Worm (Caenorhabditis elegans) whole organism, L2 larva: ENCODE measurements around the gene M163.1.

Experiments used
- C34F6.9 ChIP-seq: fragments of 150-350 bp; optimal IDR thresholded peaks from 2 replicates; lab custom pipeline; 2014; ENCODE audit warnings: missing biosample characterization, missing genetic modification characterization
- F13H6.1 ChIP-seq: sonication (generic microtip); optimal IDR thresholded peaks from 2 replicates; lab custom pipeline; 2016; ENCODE audit warnings: missing genetic modification characterization, missing compliant biosample characterization
- Y55F3AM.14 ChIP-seq: fragments of 200-800 bp; sonication (Bioruptor generic); optimal IDR thresholded peaks from 2 replicates; lab custom pipeline; 2018; ENCODE audit warnings: mild to moderate bottlenecking, missing genetic modification characterization, missing compliant biosample characterization
- ZK546.5 ChIP-seq: sonication (generic microtip); optimal IDR thresholded peaks from 2 replicates; lab custom pipeline; 2017; ENCODE audit warnings: missing biosample characterization, missing genetic modification characterization
- aly-2 ChIP-seq: fragments of 150-350 bp; optimal IDR thresholded peaks from 2 replicates; lab custom pipeline; 2014; ENCODE audit warnings: missing biosample characterization, missing genetic modification characterization
- blmp-1 ChIP-seq: sonication (generic microtip); optimal IDR thresholded peaks from 2 replicates; lab custom pipeline; 2017; ENCODE audit warnings: missing genetic modification characterization, mild to moderate bottlenecking, missing compliant biosample characterization, antibody characterized with exemption, moderate library complexity; ENCODE audit not compliant: insufficient read depth
- ceh-16 ChIP-seq: fragments of 150-350 bp; optimal IDR thresholded peaks from 2 replicates; lab custom pipeline; 2014; ENCODE audit warnings: missing biosample characterization, missing genetic modification characterization
- ceh-82 ChIP-seq: fragments of 150-350 bp; optimal IDR thresholded peaks from 2 replicates; lab custom pipeline; 2014; ENCODE audit warnings: missing biosample characterization, missing genetic modification characterization
- crh-2 ChIP-seq: sonication (generic microtip); optimal IDR thresholded peaks from 2 replicates; lab custom pipeline; 2017; ENCODE audit warnings: missing biosample characterization, missing genetic modification characterization
- dmd-4 ChIP-seq: sonication (generic microtip); optimal IDR thresholded peaks from 2 replicates; lab custom pipeline; 2017; ENCODE audit warnings: missing biosample characterization, missing genetic modification characterization
- elt-3 ChIP-seq: sonication (generic microtip); optimal IDR thresholded peaks from 2 replicates; lab custom pipeline; 2017; ENCODE audit warnings: missing biosample characterization, missing genetic modification characterization
- fos-1 ChIP-seq: fragments of 150-350 bp; optimal IDR thresholded peaks from 2 replicates; lab custom pipeline; 2014; ENCODE audit warnings: missing biosample characterization, missing genetic modification characterization
- gmeb-1 ChIP-seq: fragments of 150-350 bp; optimal IDR thresholded peaks from 2 replicates; lab custom pipeline; 2014; ENCODE audit warnings: missing biosample characterization, missing genetic modification characterization
- lin-11 ChIP-seq: fragments of 150-350 bp; sonication (generic microtip); optimal IDR thresholded peaks from 2 replicates; lab custom pipeline; 2014; ENCODE audit warnings: missing biosample characterization, missing genetic modification characterization, inconsistent platforms, mixed read lengths
- lin-13 ChIP-seq: fragments of 150-350 bp; optimal IDR thresholded peaks from 2 replicates; lab custom pipeline; 2014; ENCODE audit warnings: missing biosample characterization, missing genetic modification reagents, missing genetic modification characterization
- lin-39 ChIP-seq: fragments of 150-350 bp; optimal IDR thresholded peaks from 2 replicates; lab custom pipeline; 2014; ENCODE audit warnings: missing biosample characterization, missing genetic modification reagents, missing genetic modification characterization
- mab-5 ChIP-seq: fragments of 150-350 bp; optimal IDR thresholded peaks from 2 replicates; lab custom pipeline; 2014; ENCODE audit warnings: missing biosample characterization, missing genetic modification characterization
- nhr-10 ChIP-seq: sonication (generic microtip); optimal IDR thresholded peaks from 2 replicates; lab custom pipeline; 2017; ENCODE audit warnings: missing biosample characterization, missing genetic modification characterization
- nhr-11 ChIP-seq: fragments of 150-350 bp; optimal IDR thresholded peaks from 2 replicates; lab custom pipeline; 2014; ENCODE audit warnings: missing biosample characterization, missing genetic modification characterization
- nhr-12 ChIP-seq: fragments of 150-350 bp; optimal IDR thresholded peaks from 2 replicates; lab custom pipeline; 2014; ENCODE audit warnings: missing biosample characterization, missing genetic modification characterization
- nhr-129 ChIP-seq: fragments of 150-350 bp; optimal IDR thresholded peaks from 2 replicates; lab custom pipeline; 2014; ENCODE audit warnings: missing biosample characterization, missing genetic modification characterization
- nhr-21 ChIP-seq: fragments of 150-350 bp; optimal IDR thresholded peaks from 2 replicates; lab custom pipeline; 2014; ENCODE audit warnings: missing biosample characterization, missing genetic modification characterization
- nhr-237 ChIP-seq: fragments of 150-350 bp; optimal IDR thresholded peaks from 2 replicates; lab custom pipeline; 2014; ENCODE audit warnings: missing biosample characterization, missing genetic modification characterization
- nhr-77 ChIP-seq: fragments of 150-350 bp; optimal IDR thresholded peaks from 2 replicates; lab custom pipeline; 2014; ENCODE audit warnings: missing biosample characterization, missing genetic modification characterization
- peb-1 ChIP-seq: fragments of 150-350 bp; optimal IDR thresholded peaks from 2 replicates; lab custom pipeline; 2014; ENCODE audit warnings: missing biosample characterization, missing genetic modification characterization
- sem-4 ChIP-seq: fragments of 150-350 bp; optimal IDR thresholded peaks from 2 replicates; lab custom pipeline; 2014; ENCODE audit warnings: missing biosample characterization, missing genetic modification reagents, missing genetic modification characterization
- sma-3 ChIP-seq: sonication (generic microtip); optimal IDR thresholded peaks from 2 replicates; lab custom pipeline; 2016; ENCODE audit warnings: missing genetic modification reagents, missing genetic modification characterization, missing compliant biosample characterization
- sma-9 ChIP-seq, 2 experiments: fragments of 150-350 bp in 1 of 2; sonication (generic microtip) in 1 of 2; optimal IDR thresholded peaks; 2 replicates each; lab custom pipeline; 2014 to 2016; ENCODE audit warnings: missing genetic modification characterization in 2 of 2, mild to moderate bottlenecking in 1 of 2, missing biosample characterization in 1 of 2, missing compliant biosample characterization in 1 of 2, missing genetic modification reagents in 1 of 2, moderate library complexity in 1 of 2
- unc-55 ChIP-seq: fragments of 150-350 bp; sonication (generic microtip); optimal IDR thresholded peaks from 3 replicates; lab custom pipeline; 2014; ENCODE audit warnings: missing biosample characterization, missing genetic modification reagents, missing genetic modification characterization
- unc-62 ChIP-seq: fragments of 150-350 bp; optimal IDR thresholded peaks from 2 replicates; lab custom pipeline; 2014; ENCODE audit warnings: missing biosample characterization, missing genetic modification reagents, missing genetic modification characterization
- ztf-1 ChIP-seq: fragments of 200-800 bp; sonication (Bioruptor generic); conservative IDR thresholded peaks from 2 replicates; pipeline ENCODE4 v1.3.6; 2022; ENCODE audit warnings: missing genetic modification characterization, missing compliant biosample characterization
- ztf-4 ChIP-seq: fragments of 150-350 bp; optimal IDR thresholded peaks from 2 replicates; lab custom pipeline; 2014; ENCODE audit warnings: missing biosample characterization, missing genetic modification characterization

M163.1 gene

DNA sequence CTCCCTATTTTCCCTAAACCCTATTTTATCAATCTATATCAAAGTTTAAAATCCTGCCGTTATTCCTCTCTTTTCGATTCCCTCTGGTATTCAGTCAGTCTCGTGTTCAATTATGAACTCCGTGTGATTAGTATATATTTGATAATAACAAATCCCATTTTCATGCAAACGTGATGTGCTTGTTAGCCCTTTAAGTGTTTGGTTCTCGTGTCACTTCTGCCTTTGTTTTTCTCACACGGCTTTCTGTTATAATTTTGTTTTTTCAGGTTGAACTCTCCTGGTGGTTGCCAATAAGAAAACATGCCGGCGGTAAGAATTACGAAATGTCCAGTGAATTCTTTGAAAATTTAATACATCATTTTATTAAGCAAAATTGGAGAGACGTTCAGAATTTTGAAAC is 37.1 kb downstream of the M163.1 start, which contains the start of gene M163.21:
TSS of gene M163.21 (plus strand) at position 301 of the 400 bp plus-strand sequence.
- TF ChIP-seq nhr-21 = no peak
- no peak for TF ChIP-seq fos-1
- no peak for TF ChIP-seq nhr-11 (tag; lab: Kevin White, UChicago)
- no peak for TF ChIP-seq lin-13
- no peak for TF ChIP-seq ZK546.5
- no peak for TF ChIP-seq nhr-77
- TF ChIP-seq unc-55 = no peak
- no peak for TF ChIP-seq peb-1 (tag; lab: Kevin White, UChicago)
- TF ChIP-seq mab-5 (tag; lab: Kevin White, UChicago) = no peak
- no peak for TF ChIP-seq C34F6.9 (tag; lab: Kevin White, UChicago)
- TF ChIP-seq crh-2 (tag; lab: Kevin White, UChicago) = no peak
- TF ChIP-seq nhr-237 = no peak
- TF ChIP-seq sem-4 (tag; lab: Kevin White, UChicago) = no peak
- no peak for TF ChIP-seq Y55F3AM.14 (GFP tag; lab: Kevin White, UChicago)
- no peak for TF ChIP-seq dmd-4 (tag; lab: Kevin White, UChicago)
- no peak for TF ChIP-seq blmp-1 (tag; lab: Kevin White, UChicago)

DNA sequence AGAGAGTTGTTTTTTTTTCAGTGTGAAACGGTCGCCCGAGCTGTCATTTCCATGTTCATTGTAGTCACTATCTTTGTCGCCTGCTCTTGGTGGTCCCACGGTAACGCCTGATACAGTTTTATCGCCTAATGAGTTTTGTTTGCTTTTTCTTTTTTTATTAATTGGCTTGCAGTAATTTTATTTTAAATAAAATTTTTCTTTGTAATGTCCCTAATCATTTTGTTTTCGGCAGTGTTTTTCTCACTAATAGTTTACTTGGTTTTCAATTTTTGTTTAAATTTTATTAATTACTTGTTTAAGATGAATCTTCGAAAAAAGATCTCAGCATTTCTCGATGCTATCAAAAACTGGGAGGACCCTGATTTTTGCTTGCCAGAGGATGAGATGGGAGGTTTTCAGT is 38.0 kb downstream of the M163.1 start, which contains the start of gene M163.22:
TSS of gene M163.22 (plus strand) at position 301 of the 400 bp plus-strand sequence.
- TF ChIP-seq sma-3 (no peak), crh-2 (tag; lab: Kevin White, UChicago) (no peak), sma-9 (GFP tag; optimal IDR thresholded peaks at IDR 0.05; lab: Kevin White, UChicago) (no peak), sma-9 (tag; optimal IDR thresholded peaks at IDR 0.05; lab: Kevin White, UChicago) (no peak), ZK546.5 (no peak), ztf-4 (tag; lab: Kevin White, UChicago) (no peak), nhr-237 (no peak), nhr-129 (no peak), peb-1 (tag; lab: Kevin White, UChicago) (no peak), unc-62 (GFP tag; lab: Kevin White, UChicago) (no peak)

DNA sequence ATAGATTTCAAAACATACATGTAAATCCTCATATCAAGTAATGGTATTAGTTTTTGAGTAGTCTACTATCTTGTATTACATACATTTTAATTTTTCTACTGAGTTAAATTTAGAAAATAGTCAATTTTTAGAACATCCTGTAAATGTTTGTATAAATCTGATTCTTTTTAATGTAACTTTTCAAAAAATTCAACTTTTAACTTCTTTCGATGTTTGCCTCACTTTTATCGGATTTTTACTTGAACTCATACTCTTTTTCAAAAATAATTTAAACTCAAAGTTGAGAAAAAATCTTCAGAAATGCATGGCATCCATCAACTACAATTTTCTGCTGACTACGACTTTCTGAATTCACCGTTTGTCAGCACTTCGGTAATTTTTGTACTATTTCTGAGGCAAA is 39.1 kb downstream of the M163.1 start, which contains the start of gene M163.7:
TSS of gene M163.7 (plus strand) at position 301 of the 400 bp plus-strand sequence.
- TF ChIP-seq gmeb-1 (tag; lab: Kevin White, UChicago) (no peak), lin-39 (no peak), nhr-11 (tag; lab: Kevin White, UChicago) (no peak), ceh-82 (tag; lab: Kevin White, UChicago) (no peak), ztf-1 (GFP tag; lab: Robert Waterston, UW) (no peak), C34F6.9 (tag; lab: Kevin White, UChicago) (no peak), Y55F3AM.14 (GFP tag; lab: Kevin White, UChicago) (no peak), mab-5 (tag; lab: Kevin White, UChicago) (no peak)

DNA sequence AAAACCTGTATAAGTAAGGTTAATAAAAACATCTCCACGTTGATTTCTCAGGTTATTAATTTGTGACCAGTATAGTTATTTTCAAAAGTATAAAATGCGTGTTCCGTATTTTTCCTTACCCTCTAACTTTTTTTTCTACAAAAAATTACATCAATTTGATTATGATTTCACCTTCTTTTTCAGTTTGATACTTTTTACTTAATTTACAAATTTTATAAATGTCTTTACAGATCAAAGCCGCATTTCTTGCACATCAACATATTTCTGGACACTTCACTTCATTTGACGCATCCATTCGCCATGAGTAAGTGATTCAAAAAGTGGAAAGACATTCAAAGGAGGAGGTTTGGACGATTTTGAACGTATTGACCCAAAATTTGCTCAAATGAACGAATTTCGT is 43.2 kb downstream of the M163.1 start, which contains the start of gene Y66C5A.2:
TSS of gene Y66C5A.2 (plus strand) at position 301 of the 400 bp plus-strand sequence.
- TF ChIP-seq lin-11 (no peak), lin-39 (no peak), ztf-1 (GFP tag; lab: Robert Waterston, UW) (no peak), crh-2 (tag; lab: Kevin White, UChicago) (no peak), nhr-12 (tag; lab: Kevin White, UChicago) (no peak), sem-4 (tag; lab: Kevin White, UChicago) (no peak), sma-3 (no peak), F13H6.1 (tag; lab: Kevin White, UChicago) (no peak), nhr-10 (tag; lab: Kevin White, UChicago) (no peak), C34F6.9 (tag; lab: Kevin White, UChicago) (no peak), peb-1 (tag; lab: Kevin White, UChicago) (no peak)
- TF ChIP-seq, all 48 proteins: peak for 0

DNA sequence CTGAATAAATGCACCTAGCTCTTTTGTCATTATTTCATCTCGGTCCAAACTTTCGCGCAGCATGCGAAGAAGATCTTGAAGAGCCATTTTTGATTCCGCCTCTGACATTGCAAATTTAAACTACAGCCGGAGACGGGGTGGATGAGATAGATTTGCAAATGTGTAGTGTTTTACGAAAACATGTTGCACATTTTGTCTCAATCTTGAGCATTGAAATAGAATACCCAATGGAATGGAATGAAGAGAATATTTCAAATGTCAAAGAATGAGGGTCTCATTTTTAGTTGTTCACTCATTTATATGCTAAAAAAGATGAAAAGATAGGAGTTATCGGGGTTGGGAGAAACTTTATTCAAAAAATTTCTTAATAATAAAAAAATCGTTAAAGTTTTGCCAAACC is 48.2 kb downstream of the M163.1 start, which contains the start of gene Y66C5A.1:
TSS of gene Y66C5A.1 (minus strand) at position 101 of the 400 bp plus-strand sequence.
- no peak for TF ChIP-seq ceh-16
- TF ChIP-seq blmp-1 (tag; lab: Kevin White, UChicago) = no peak
- no peak for TF ChIP-seq nhr-11 (tag; lab: Kevin White, UChicago)
- TF ChIP-seq aly-2 (tag; lab: Kevin White, UChicago) = no peak
- TF ChIP-seq peb-1 (tag; lab: Kevin White, UChicago) = no peak
- no peak for TF ChIP-seq nhr-10 (tag; lab: Kevin White, UChicago)
- TF ChIP-seq elt-3 (tag; lab: Kevin White, UChicago) = no peak
- TF ChIP-seq, all 48 proteins: peak for 0
